Worm (Caenorhabditis elegans) whole organism, mixed stage, embryonic: Measurements from ENCODE around the gene F16G10.3.

ENCODE experiments used
- bed-3 ChIP-seq: fragments of 200-800 bp; sonication (Bioruptor generic); optimal IDR thresholded peaks from 3 replicates; lab custom pipeline; 2018; ENCODE audit warnings: mild to moderate bottlenecking, missing genetic modification characterization, moderate library complexity, missing compliant biosample characterization
- elt-3 ChIP-seq: fragments of 150-350 bp; optimal IDR thresholded peaks from 2 replicates; lab custom pipeline; 2014; ENCODE audit warnings: missing biosample characterization, missing genetic modification characterization
- ham-2 ChIP-seq: fragments of 200-800 bp; sonication (Bioruptor generic); optimal IDR thresholded peaks from 2 replicates; lab custom pipeline; 2018; ENCODE audit warnings: mild to moderate bottlenecking, missing genetic modification characterization, missing compliant biosample characterization
- mep-1 ChIP-seq: fragments of 150-350 bp; optimal IDR thresholded peaks from 2 replicates; lab custom pipeline; 2017; ENCODE audit warnings: missing biosample characterization, missing genetic modification reagents, missing genetic modification characterization, inconsistent platforms
- unc-39 ChIP-seq: fragments of 150-350 bp; optimal IDR thresholded peaks from 2 replicates; lab custom pipeline; 2014; ENCODE audit warnings: missing biosample characterization, missing genetic modification characterization

- no peak for TF ChIP-seq elt-3 (tag; lab: Kevin White, UChicago)
- no peak for TF ChIP-seq bed-3
- no peak for TF ChIP-seq mep-1 (tag; lab: Kevin White, UChicago)
- TF ChIP-seq ham-2 (GFP tag; lab: Kevin White, UChicago), result no peak
- TF ChIP-seq unc-39 (tag; lab: Kevin White, UChicago), result no peak
Measured at ce11 chrII:2412649-2413048, 40.5 kb downstream of the F16G10.3 start, which contains the start of gene fbxa-182.
